Fruit fly (Drosophila melanogaster): ENCODE results near the gene Mink.

dm6 chr3R:24908034-24908433 lies 14.2 kb upstream of the Mink start:
- TF ChIP-seq kay (GFP tag; ENCODE audit: borderline replicate concordance) (no peak), tj (GFP tag; optimal IDR thresholded peaks at IDR 0.05) (no peak), CG5204 (GFP tag; optimal IDR thresholded peaks at IDR 0.05) (no peak), CG7045 (GFP tag; optimal IDR thresholded peaks at IDR 0.05) (no peak), CG7101 (tag; optimal IDR thresholded peaks at IDR 0.05) (no peak)
